Worm (Caenorhabditis elegans) whole organism, early embryonic: Measurements from ENCODE around the gene T04H1.5.

Experiments
- B0310.2 ChIP-seq: sonication (generic microtip); optimal IDR thresholded peaks from 2 replicates; lab custom pipeline; 2016; ENCODE audit warnings: mild to moderate bottlenecking, missing genetic modification characterization, missing compliant biosample characterization
- ama-1 ChIP-seq: fragments of 150-350 bp; optimal IDR thresholded peaks from 2 replicates; lab custom pipeline; 2014
- ceh-13 ChIP-seq: fragments of 200-800 bp; sonication (Bioruptor generic); optimal IDR thresholded peaks from 2 replicates; lab custom pipeline; 2018; ENCODE audit warnings: mild to moderate bottlenecking, missing genetic modification characterization, missing compliant biosample characterization
- ceh-36 ChIP-seq: sonication (generic microtip); optimal IDR thresholded peaks from 2 replicates; lab custom pipeline; 2016; ENCODE audit warnings: missing genetic modification characterization, inconsistent platforms, missing compliant biosample characterization
- flt-1 ChIP-seq: fragments of 200-800 bp; sonication (Bioruptor generic); IDR thresholded peaks from 2 replicates; pipeline ENCODE4 v1.3.6; 2022; ENCODE audit warnings: missing genetic modification characterization, missing compliant biosample characterization
- hnd-1 ChIP-seq: sonication (generic microtip); optimal IDR thresholded peaks from 2 replicates; lab custom pipeline; 2016; ENCODE audit warnings: missing genetic modification characterization, missing compliant biosample characterization
- pes-1 ChIP-seq: fragments of 200-800 bp; sonication (Bioruptor generic); IDR thresholded peaks from 2 replicates; pipeline ENCODE4 v1.3.6; 2022; ENCODE audit warnings: missing genetic modification reagents, missing genetic modification characterization, missing compliant biosample characterization
- tbx-37 ChIP-seq: fragments of 200-800 bp; sonication (Bioruptor generic); conservative IDR thresholded peaks from 2 replicates; pipeline ENCODE4 v1.3.6; 2022; ENCODE audit warnings: missing genetic modification reagents, missing genetic modification characterization, missing compliant biosample characterization

DNA sequence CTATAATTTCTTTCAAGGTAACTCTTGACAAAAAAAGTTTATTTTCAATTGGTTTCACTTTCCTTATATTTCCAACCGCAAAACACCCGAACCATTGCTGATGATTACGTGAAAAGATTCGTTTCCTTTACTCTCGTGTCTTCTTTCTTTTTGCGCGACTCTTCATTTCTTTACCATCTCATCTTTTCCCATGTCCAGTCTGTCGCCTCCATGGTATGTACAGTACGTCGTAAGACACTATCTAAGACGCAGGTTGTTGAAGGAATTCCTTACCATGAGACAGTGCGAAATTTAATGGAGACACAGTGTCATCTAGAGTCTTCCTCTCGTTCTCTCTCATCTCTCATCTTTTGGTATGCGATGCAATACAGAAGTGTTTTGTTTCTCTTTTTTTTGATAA, 49.0 kb downstream of the T04H1.5 start:
- no peak for TF ChIP-seq ceh-36 (tag; lab: Kevin White, UChicago)
- no peak for TF ChIP-seq pes-1 (GFP tag; lab: Robert Waterston, UW)
- TF ChIP-seq B0310.2 (tag; lab: Kevin White, UChicago) = no peak
- TF ChIP-seq ama-1 (lab: Kevin White, UChicago) = no peak
- TF ChIP-seq flt-1 = no peak
- no peak for TF ChIP-seq ceh-13 (GFP tag; lab: Kevin White, UChicago)
- no peak for TF ChIP-seq hnd-1 (tag; lab: Kevin White, UChicago)
- TF ChIP-seq tbx-37 = no peak
